Worm (Caenorhabditis elegans) whole organism, late embryonic: ENCODE results near the gene Y39B6A.34.
"Not testable (repeated sequence)": the region's sequence is repeated elsewhere in the genome, so short reads cannot be mapped to it uniquely, and the experiment has no call there.

Experiments used
- C08G9.2 ChIP-seq: sonication (generic microtip); optimal IDR thresholded peaks from 2 replicates; lab custom pipeline; 2016; ENCODE audit warnings: mild to moderate bottlenecking, missing genetic modification characterization, moderate library complexity, missing compliant biosample characterization
- C38D4.7 ChIP-seq: fragments of 200-800 bp; sonication (Bioruptor generic); optimal IDR thresholded peaks from 2 replicates; lab custom pipeline; 2018; ENCODE audit warnings: mild to moderate bottlenecking, missing genetic modification characterization, moderate library complexity, missing compliant biosample characterization
- K02D7.2 ChIP-seq: sonication (generic microtip); optimal IDR thresholded peaks from 2 replicates; lab custom pipeline; 2017; ENCODE audit warnings: mild to moderate bottlenecking, missing genetic modification characterization, missing compliant biosample characterization
- K09A11.1 ChIP-seq: sonication (generic microtip); optimal IDR thresholded peaks from 2 replicates; lab custom pipeline; 2017; ENCODE audit warnings: antibody characterized with exemption, mild to moderate bottlenecking, missing genetic modification characterization, missing compliant biosample characterization; ENCODE audit not compliant: insufficient read depth
- T23F11.4 ChIP-seq: fragments of 200-800 bp; sonication (Bioruptor generic); optimal IDR thresholded peaks from 2 replicates; lab custom pipeline; 2018; ENCODE audit warnings: mild to moderate bottlenecking, missing genetic modification characterization, missing compliant biosample characterization
- Y22D7AL.16 ChIP-seq: sonication (generic microtip); optimal IDR thresholded peaks from 2 replicates; lab custom pipeline; 2016; ENCODE audit warnings: missing genetic modification characterization, missing compliant biosample characterization
- ama-1 ChIP-seq: fragments of 150-350 bp; optimal IDR thresholded peaks from 2 replicates; lab custom pipeline; 2014
- ceh-14 ChIP-seq: sonication (generic microtip); optimal IDR thresholded peaks from 2 replicates; lab custom pipeline; 2016; ENCODE audit warnings: missing genotype, missing genetic modification characterization, missing compliant biosample characterization
- ceh-34 ChIP-seq: sonication (generic microtip); optimal IDR thresholded peaks from 2 replicates; lab custom pipeline; 2016; ENCODE audit warnings: mild to moderate bottlenecking, missing genetic modification characterization, missing compliant biosample characterization
- ceh-45 ChIP-seq: fragments of 200-800 bp; sonication (Bioruptor generic); IDR thresholded peaks from 2 replicates; pipeline ENCODE4 v1.3.6; 2022; ENCODE audit warnings: missing genetic modification reagents, missing genetic modification characterization, missing compliant biosample characterization
- ceh-48 ChIP-seq: sonication (generic microtip); optimal IDR thresholded peaks from 2 replicates; lab custom pipeline; 2016; ENCODE audit warnings: missing genetic modification characterization, inconsistent platforms, missing compliant biosample characterization
- ceh-6 ChIP-seq: fragments of 200-800 bp; sonication (Bioruptor generic); optimal IDR thresholded peaks from 2 replicates; lab custom pipeline; 2018; ENCODE audit warnings: mild to moderate bottlenecking, missing genetic modification characterization, missing compliant biosample characterization
- che-1 ChIP-seq: sonication (generic microtip); optimal IDR thresholded peaks from 2 replicates; lab custom pipeline; 2016; ENCODE audit warnings: mild to moderate bottlenecking, missing genetic modification characterization, missing compliant biosample characterization
- fkh-6 ChIP-seq: sonication (generic microtip); optimal IDR thresholded peaks from 2 replicates; lab custom pipeline; 2016; ENCODE audit warnings: missing genetic modification characterization, missing compliant biosample characterization
- gmeb-2 ChIP-seq: sonication (generic microtip); optimal IDR thresholded peaks from 2 replicates; lab custom pipeline; 2016; ENCODE audit warnings: missing genetic modification characterization, inconsistent platforms, missing compliant biosample characterization
- hlh-30 ChIP-seq: sonication (generic microtip); optimal IDR thresholded peaks from 2 replicates; lab custom pipeline; 2017; ENCODE audit warnings: antibody characterized with exemption, missing genetic modification characterization, missing compliant biosample characterization; ENCODE audit not compliant: insufficient read depth
- hlh-6 ChIP-seq: sonication (generic microtip); optimal IDR thresholded peaks from 2 replicates; lab custom pipeline; 2016; ENCODE audit warnings: missing genotype, missing genetic modification characterization, missing compliant biosample characterization
- hlh-8 ChIP-seq: sonication (generic microtip); optimal IDR thresholded peaks from 2 replicates; lab custom pipeline; 2016; ENCODE audit warnings: missing genotype, missing genetic modification characterization, missing compliant biosample characterization
- lin-11 ChIP-seq: fragments of 200-800 bp; sonication (Bioruptor generic); optimal IDR thresholded peaks from 2 replicates; lab custom pipeline; 2018; ENCODE audit warnings: mild to moderate bottlenecking, missing genetic modification characterization, missing compliant biosample characterization
- mec-3 ChIP-seq: sonication (generic microtip); optimal IDR thresholded peaks from 2 replicates; lab custom pipeline; 2016; ENCODE audit warnings: borderline replicate concordance, missing genetic modification characterization, missing compliant biosample characterization
- nfya-1 ChIP-seq: sonication (generic microtip); optimal IDR thresholded peaks from 2 replicates; lab custom pipeline; 2017; ENCODE audit warnings: missing genetic modification characterization, mild to moderate bottlenecking, missing compliant biosample characterization, antibody characterized with exemption, moderate library complexity
- nhr-232 ChIP-seq: sonication (generic microtip); optimal IDR thresholded peaks from 2 replicates; lab custom pipeline; 2016; ENCODE audit warnings: missing genetic modification characterization, missing compliant biosample characterization
- pag-3 ChIP-seq: sonication (generic microtip); optimal IDR thresholded peaks from 2 replicates; lab custom pipeline; 2016; ENCODE audit warnings: missing compliant biosample characterization, missing genetic modification characterization, borderline replicate concordance
- pat-9 ChIP-seq: fragments of 200-800 bp; sonication (Bioruptor generic); optimal IDR thresholded peaks from 2 replicates; lab custom pipeline; 2018; ENCODE audit warnings: mild to moderate bottlenecking, missing genetic modification characterization, moderate library complexity, missing compliant biosample characterization
- pax-1 ChIP-seq: fragments of 150-350 bp; optimal IDR thresholded peaks from 2 replicates; lab custom pipeline; 2014; ENCODE audit warnings: missing biosample characterization, missing genetic modification characterization
- pha-4 ChIP-seq: fragments of 150-350 bp; optimal IDR thresholded peaks from 2 replicates; lab custom pipeline; 2018; ENCODE audit warnings: missing biosample characterization, missing genetic modification reagents, missing genetic modification characterization
- pqm-1 ChIP-seq: sonication (generic microtip); optimal IDR thresholded peaks from 2 replicates; lab custom pipeline; 2016; ENCODE audit warnings: missing genetic modification characterization, missing compliant biosample characterization
- sox-2 ChIP-seq: fragments of 200-800 bp; sonication (Bioruptor generic); IDR thresholded peaks from 2 replicates; pipeline ENCODE4 v1.3.6; 2022; ENCODE audit warnings: missing genetic modification reagents, missing genetic modification characterization, missing compliant biosample characterization
- tbx-2 ChIP-seq: sonication (generic microtip); optimal IDR thresholded peaks from 2 replicates; lab custom pipeline; 2016; ENCODE audit warnings: missing genetic modification characterization, missing compliant biosample characterization
- unc-3 ChIP-seq, 2 experiments: fragments of 200-800 bp in 1 of 2; sonication (Bioruptor generic) in 1 of 2; sonication (generic microtip) in 1 of 2; conservative IDR thresholded peaks in 1 of 2; optimal IDR thresholded peaks in 1 of 2; 2 replicates each; pipeline versions ENCODE4 v1.3.6 to Lab custom; 2016 to 2022; ENCODE audit warnings: missing compliant biosample characterization in 2 of 2, missing genetic modification characterization in 2 of 2, missing genetic modification reagents in 1 of 2
- unc-86 ChIP-seq: sonication (generic microtip); optimal IDR thresholded peaks from 2 replicates; lab custom pipeline; 2016; ENCODE audit warnings: missing genetic modification characterization, missing compliant biosample characterization

The Y39B6A.34 gene

DNA sequence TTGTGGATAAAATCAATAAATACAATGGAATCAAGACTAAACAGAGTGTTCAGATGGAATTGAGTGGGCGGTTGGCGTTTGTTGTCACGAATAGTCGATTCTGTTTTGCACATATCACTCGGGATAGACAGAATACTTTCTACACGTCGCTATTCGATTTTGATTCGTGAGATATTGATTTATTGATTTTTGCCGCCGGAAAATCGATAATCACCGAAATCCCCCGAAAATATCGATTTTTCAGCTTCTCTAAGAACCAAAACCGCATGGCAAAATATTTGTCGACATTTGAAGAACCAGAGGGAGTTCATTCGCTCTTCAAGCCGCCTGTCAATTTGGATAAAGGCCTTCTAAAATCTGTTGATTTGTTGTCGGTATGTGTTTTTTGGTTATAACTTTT is 9.6 kb downstream of the Y39B6A.34 start:
- TF ChIP-seq ceh-48 (tag; lab: Kevin White, UChicago) (peak; percentile 45), K09A11.1 (tag; lab: Kevin White, UChicago) (no peak)
- TF ChIP-seq, all 69 proteins: peak for 1

DNA sequence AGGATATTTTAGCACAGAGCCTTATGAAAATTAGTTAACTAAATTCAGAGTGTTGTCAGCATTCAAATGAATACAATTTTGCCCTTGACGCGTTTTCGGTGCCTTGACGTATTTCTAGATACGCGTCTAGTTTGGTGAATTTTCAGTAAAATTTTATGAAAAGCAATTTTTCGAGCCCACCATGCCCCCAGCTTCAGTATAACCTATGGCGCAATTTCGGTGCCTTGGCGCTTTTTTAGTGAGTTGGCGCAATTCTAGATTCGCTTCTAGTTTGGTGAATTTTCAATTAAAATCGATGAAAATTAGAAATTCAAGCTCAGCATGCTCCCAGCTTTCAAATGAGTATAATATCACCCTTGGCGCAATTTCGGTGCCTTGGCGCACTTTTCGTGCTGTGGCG is 12.4 kb downstream of the Y39B6A.34 start:
- TF ChIP-seq ceh-14 (tag; lab: Kevin White, UChicago) (no peak), ceh-34 (tag; lab: Kevin White, UChicago) (no peak), gmeb-2 (tag; lab: Kevin White, UChicago) (no peak), pax-1 (tag; lab: Kevin White, UChicago) (no peak), pha-4 (tag; lab: Kevin White, UChicago) (no peak), K02D7.2 (tag; lab: Kevin White, UChicago) (no peak), nhr-232 (tag; lab: Kevin White, UChicago) (no peak), unc-86 (tag; lab: Kevin White, UChicago) (no peak), sox-2 (GFP tag; lab: Robert Waterston, UW) (no peak), hlh-8 (tag; lab: Kevin White, UChicago) (no peak), mec-3 (tag; lab: Kevin White, UChicago) (no peak)

DNA sequence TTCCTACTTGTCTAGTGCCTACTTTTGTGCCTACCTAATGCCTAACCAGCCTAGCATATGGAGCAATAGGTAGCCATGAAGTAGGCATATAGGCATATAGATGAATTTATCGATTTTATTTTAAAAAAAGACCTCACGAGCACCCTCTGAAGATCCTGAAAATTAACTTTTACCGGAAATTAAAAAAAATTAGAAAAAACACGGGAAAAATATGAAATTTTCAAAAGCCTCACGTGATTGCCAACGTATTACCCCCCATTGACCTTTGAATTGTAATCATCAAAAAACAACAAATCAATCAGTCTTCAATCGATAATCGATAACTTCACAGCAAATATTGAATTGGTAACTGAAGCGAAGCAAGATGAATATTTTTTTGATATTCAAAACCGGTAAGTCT is 13.5 kb downstream of the Y39B6A.34 start, which contains the start of gene Y39B6A.30:
TSS of gene Y39B6A.30 (plus strand) at position 301 of the 400 bp plus-strand sequence.
- TF ChIP-seq hlh-6, ceh-14, C08G9.2 (tag; lab: Kevin White, UChicago): not testable (repeated sequence)

DNA sequence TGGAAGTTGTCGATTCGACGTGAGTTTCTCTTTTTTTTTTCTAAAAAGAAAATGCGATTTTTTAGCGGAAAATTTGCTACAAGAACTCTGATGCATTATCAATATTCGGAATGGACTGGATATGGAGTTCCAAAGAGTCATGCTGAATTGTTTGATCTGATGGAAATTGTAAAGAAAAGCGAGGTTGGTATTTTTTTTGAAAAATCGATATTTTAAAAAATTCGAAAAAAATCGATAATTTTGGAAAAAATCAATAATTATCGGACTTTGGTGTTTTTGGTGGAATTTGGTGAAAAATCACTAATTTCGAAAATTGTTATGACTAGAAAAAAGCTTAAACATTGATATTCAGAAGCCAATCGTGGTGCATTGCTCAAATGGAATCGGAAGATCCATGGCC is 18.4 kb downstream of the Y39B6A.34 start:
- no peak for TF ChIP-seq ceh-45
- peak; percentile 20 for TF ChIP-seq ceh-48 (tag; lab: Kevin White, UChicago)

DNA sequence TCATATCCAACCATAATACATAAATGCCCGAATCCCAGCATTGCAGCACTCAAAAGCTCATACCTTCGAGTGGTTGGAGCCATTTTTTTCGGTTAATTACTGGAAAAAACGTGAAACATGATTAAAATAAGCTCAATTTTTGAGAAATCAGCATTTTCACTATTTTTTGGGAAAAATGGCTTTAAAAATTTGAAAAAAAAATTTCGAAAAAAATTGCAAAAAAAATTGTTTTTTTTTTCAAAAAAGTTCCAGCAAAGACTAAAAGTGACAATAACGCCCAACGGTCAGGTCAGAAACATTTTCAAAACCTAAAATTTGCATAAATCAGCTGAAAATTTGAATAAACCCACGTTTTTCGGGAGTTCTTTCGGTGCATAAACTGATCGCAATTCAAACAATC is 23.9 kb downstream of the Y39B6A.34 start, which contains the start of gene Y39B6A.29:
TSS of gene Y39B6A.29 (minus strand) at position 101 of the 400 bp plus-strand sequence.
- TF ChIP-seq fkh-6 (tag; lab: Kevin White, UChicago) (no peak), nhr-232 (tag; lab: Kevin White, UChicago) (no peak), che-1 (tag; lab: Kevin White, UChicago) (no peak), tbx-2 (no peak), ceh-6 (no peak), ama-1 (lab: Kevin White, UChicago) (no peak), nfya-1 (tag; lab: Kevin White, UChicago) (no peak), hlh-30 (no peak), C08G9.2 (tag; lab: Kevin White, UChicago) (no peak), C38D4.7 (GFP tag; lab: Kevin White, UChicago) (no peak), pat-9 (no peak), T23F11.4 (GFP tag; lab: Kevin White, UChicago) (no peak), hlh-6 (tag; lab: Kevin White, UChicago) (no peak)
- TF ChIP-seq, all 69 proteins: peak for 0

DNA sequence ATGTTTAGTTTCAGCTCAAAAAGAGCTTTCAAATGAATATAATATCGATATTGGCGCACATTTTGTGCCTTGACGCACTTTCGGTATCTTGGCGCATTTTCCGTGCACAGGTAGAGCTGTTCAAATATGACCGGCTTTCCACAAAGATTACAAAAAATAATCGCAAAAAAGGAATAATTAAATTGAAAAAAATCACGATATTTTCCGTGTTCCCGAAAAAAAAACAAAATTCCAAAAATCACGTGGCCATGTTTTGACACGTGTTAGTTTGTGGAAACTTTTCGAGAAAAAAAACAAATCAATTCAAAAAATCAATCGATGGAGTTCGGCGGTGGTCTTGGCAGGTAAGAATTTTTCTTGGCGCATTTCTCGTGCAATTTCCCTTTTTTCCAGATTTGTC is 25.3 kb downstream of the Y39B6A.34 start, which contains the start of gene Y39B6A.25:
TSS of gene Y39B6A.25 (plus strand) at position 301 of the 400 bp plus-strand sequence.
- TF ChIP-seq unc-3 (GFP tag; conservative IDR thresholded peaks at IDR 0.05; lab: Robert Waterston, UW) (no peak), unc-3 (tag; optimal IDR thresholded peaks at IDR 0.05; lab: Kevin White, UChicago) (no peak), pqm-1 (tag; lab: Kevin White, UChicago) (no peak), pat-9 (no peak), pag-3 (no peak), Y22D7AL.16 (tag; lab: Kevin White, UChicago) (no peak), lin-11 (tag; lab: Kevin White, UChicago) (no peak), nhr-232 (tag; lab: Kevin White, UChicago) (no peak)
